Worm (Caenorhabditis elegans) whole organism, L1 larva: Measurements from ENCODE around the gene R05A10.8.
A peak's percentile ranks its signal among the peaks of the same experiment; 100 is the strongest.

Experiments
- C16A3.4 ChIP-seq: fragments of 150-350 bp; optimal IDR thresholded peaks from 2 replicates; lab custom pipeline; 2014; ENCODE audit warnings: missing biosample characterization, missing genetic modification characterization
- C34B4.2 ChIP-seq: sonication (generic microtip); optimal IDR thresholded peaks from 2 replicates; lab custom pipeline; 2017; ENCODE audit warnings: mild to moderate bottlenecking, missing genetic modification characterization, missing compliant biosample characterization
- alr-1 ChIP-seq: fragments of 200-800 bp; sonication (Bioruptor generic); optimal IDR thresholded peaks from 2 replicates; lab custom pipeline; 2018; ENCODE audit warnings: borderline replicate concordance, mild to moderate bottlenecking, missing genetic modification characterization, missing compliant biosample characterization
- ceh-63 ChIP-seq: fragments of 200-800 bp; sonication (Bioruptor generic); optimal IDR thresholded peaks from 2 replicates; lab custom pipeline; 2018; ENCODE audit warnings: mild to moderate bottlenecking, missing genetic modification characterization, missing compliant biosample characterization
- ceh-8 ChIP-seq: fragments of 200-800 bp; sonication (Bioruptor generic); optimal IDR thresholded peaks from 2 replicates; lab custom pipeline; 2018; ENCODE audit warnings: mild to moderate bottlenecking, missing genetic modification characterization, moderate library complexity, missing compliant biosample characterization
- ceh-90 ChIP-seq: sonication (generic microtip); optimal IDR thresholded peaks from 2 replicates; lab custom pipeline; 2016; ENCODE audit warnings: missing genetic modification characterization, missing compliant biosample characterization
- dsc-1 ChIP-seq: sonication (generic microtip); optimal IDR thresholded peaks from 2 replicates; lab custom pipeline; 2016; ENCODE audit warnings: mild to moderate bottlenecking, missing genetic modification characterization, missing compliant biosample characterization
- efl-1 ChIP-seq, 4 experiments: fragments of 150-350 bp; optimal IDR thresholded peaks in 3 of 4; peaks in 1 of 4; 1 replicate in 1 of 4; 2 replicates in 3 of 4; lab custom pipeline; 2014; ENCODE audit warnings: missing biosample characterization in 2 of 4, missing genetic modification characterization in 2 of 4, missing genetic modification reagents in 2 of 4
- fkh-4 ChIP-seq: sonication (generic microtip); optimal IDR thresholded peaks from 2 replicates; lab custom pipeline; 2016; ENCODE audit warnings: missing compliant biosample characterization, missing genetic modification characterization, borderline replicate concordance
- fkh-8 ChIP-seq: sonication (generic microtip); optimal IDR thresholded peaks from 2 replicates; lab custom pipeline; 2016; ENCODE audit warnings: mild to moderate bottlenecking, missing genetic modification characterization, missing compliant biosample characterization
- fos-1 ChIP-seq: fragments of 150-350 bp; optimal IDR thresholded peaks from 2 replicates; lab custom pipeline; 2014; ENCODE audit warnings: missing biosample characterization, missing genetic modification characterization
- hlh-17 ChIP-seq: fragments of 200-800 bp; sonication (Bioruptor generic); optimal IDR thresholded peaks from 2 replicates; lab custom pipeline; 2018; ENCODE audit warnings: missing genetic modification characterization, mild to moderate bottlenecking, missing compliant biosample characterization, moderate library complexity, borderline replicate concordance
- irx-1 ChIP-seq: sonication (generic microtip); optimal IDR thresholded peaks from 2 replicates; lab custom pipeline; 2016; ENCODE audit warnings: missing genetic modification characterization, missing compliant biosample characterization
- isw-1 ChIP-seq: fragments of 200-800 bp; sonication (Bioruptor generic); IDR thresholded peaks from 2 replicates; pipeline ENCODE4 v1.3.6; 2022; ENCODE audit warnings: missing genetic modification characterization, missing compliant biosample characterization
- lir-3 ChIP-seq: sonication (generic microtip); optimal IDR thresholded peaks from 2 replicates; lab custom pipeline; 2016; ENCODE audit warnings: mild to moderate bottlenecking, missing genetic modification characterization, moderate library complexity, missing compliant biosample characterization; ENCODE audit not compliant: poor library complexity
- lsy-2 ChIP-seq, 2 experiments: fragments of 150-350 bp; optimal IDR thresholded peaks; 2 replicates each; lab custom pipeline; 2014; ENCODE audit warnings: missing biosample characterization in 2 of 2, missing genetic modification characterization in 2 of 2
- mdl-1 ChIP-seq, 2 experiments: fragments of 150-350 bp; optimal IDR thresholded peaks; 2 replicates each; lab custom pipeline; 2014 to 2017; ENCODE audit warnings: missing biosample characterization in 2 of 2, missing genetic modification characterization in 2 of 2, inconsistent platforms in 1 of 2
- mep-1 ChIP-seq: fragments of 150-350 bp; optimal IDR thresholded peaks from 2 replicates; lab custom pipeline; 2014; ENCODE audit warnings: missing biosample characterization, missing genetic modification characterization
- nhr-28 ChIP-seq: fragments of 150-350 bp; optimal IDR thresholded peaks from 2 replicates; lab custom pipeline; 2014; ENCODE audit warnings: missing biosample characterization, missing genetic modification characterization
- nhr-71 ChIP-seq: sonication (generic microtip); optimal IDR thresholded peaks from 2 replicates; lab custom pipeline; 2016; ENCODE audit warnings: mild to moderate bottlenecking, missing genetic modification characterization, moderate library complexity, missing compliant biosample characterization
- nhr-76 ChIP-seq: sonication (generic microtip); optimal IDR thresholded peaks from 2 replicates; lab custom pipeline; 2017; ENCODE audit warnings: missing biosample characterization, missing genetic modification characterization
- nhr-90 ChIP-seq: sonication (generic microtip); optimal IDR thresholded peaks from 2 replicates; lab custom pipeline; 2016; ENCODE audit warnings: mild to moderate bottlenecking, missing genetic modification characterization, missing compliant biosample characterization; ENCODE audit not compliant: poor library complexity
- pax-3 ChIP-seq: fragments of 200-800 bp; sonication (Bioruptor generic); optimal IDR thresholded peaks from 2 replicates; lab custom pipeline; 2018; ENCODE audit warnings: mild to moderate bottlenecking, missing genetic modification characterization, moderate library complexity, missing compliant biosample characterization
- pqm-1 ChIP-seq: sonication (generic microtip); optimal IDR thresholded peaks from 3 replicates; lab custom pipeline; 2017; ENCODE audit warnings: missing biosample characterization, missing genetic modification characterization
- rnt-1 ChIP-seq: sonication (generic microtip); optimal IDR thresholded peaks from 2 replicates; lab custom pipeline; 2016; ENCODE audit warnings: mild to moderate bottlenecking, missing genetic modification characterization, moderate library complexity, missing compliant biosample characterization
- snpc-4 ChIP-seq: fragments of 150-350 bp; optimal IDR thresholded peaks from 2 replicates; lab custom pipeline; 2014; ENCODE audit warnings: missing biosample characterization, missing genetic modification characterization
- snu-23 ChIP-seq: sonication (generic microtip); optimal IDR thresholded peaks from 2 replicates; lab custom pipeline; 2016; ENCODE audit warnings: missing genetic modification characterization, missing compliant biosample characterization
- swsn-7 ChIP-seq: sonication (generic microtip); optimal IDR thresholded peaks from 2 replicates; lab custom pipeline; 2016; ENCODE audit warnings: missing genetic modification characterization, missing compliant biosample characterization
- unc-130 ChIP-seq: fragments of 150-350 bp; optimal IDR thresholded peaks from 2 replicates; lab custom pipeline; 2017; ENCODE audit warnings: missing biosample characterization, missing genetic modification characterization, inconsistent platforms
- ztf-11 ChIP-seq, 2 experiments: sonication (generic microtip); optimal IDR thresholded peaks; 2 replicates each; lab custom pipeline; 2016 to 2017; ENCODE audit warnings: missing genetic modification characterization in 2 of 2, missing biosample characterization in 1 of 2, missing compliant biosample characterization in 1 of 2

The R05A10.8 gene

DNA sequence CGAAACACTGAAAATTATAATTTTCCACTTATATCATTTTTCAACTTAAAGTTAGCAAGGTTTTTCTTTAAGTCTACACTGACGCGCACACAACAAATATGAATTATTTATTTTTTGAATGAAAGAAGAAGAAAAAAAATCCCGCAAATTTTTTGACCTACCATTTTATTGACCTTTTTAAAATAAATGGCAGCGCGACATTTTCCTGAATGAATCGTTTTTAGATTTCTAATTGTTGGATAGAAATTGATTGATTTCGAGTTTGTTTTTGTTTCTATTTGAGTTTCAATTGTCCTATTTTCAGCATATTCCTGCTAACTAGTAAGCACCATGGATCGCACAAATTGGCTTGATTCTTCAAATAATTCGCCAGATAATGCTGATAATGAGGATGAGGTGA lies 35.2 kb upstream of the R05A10.8 start, which contains the start of gene K01G12.3:
Gene K01G12.3, plus strand, starts transcription at position 301 of the 400 bp plus-strand sequence.
- TF ChIP-seq ceh-90 (tag; lab: Kevin White, UChicago) (no peak), rnt-1 (no peak)

- TF ChIP-seq ceh-8 (GFP tag; lab: Kevin White, UChicago) (no peak), nhr-28 (no peak), fkh-4 (no peak), snu-23 (GFP tag; lab: Kevin White, UChicago) (no peak), ceh-63 (GFP tag; lab: Kevin White, UChicago) (no peak), lsy-2 (tag; optimal IDR thresholded peaks at IDR 0.05; lab: Kevin White, UChicago) (no peak)
Observed at ce11 chrIV:14191919-14192318, 33.9 kb upstream of the R05A10.8 start, which contains the start of gene K01G12.22. K01G12.22 (plus strand) TSS chrIV:14192219.

DNA sequence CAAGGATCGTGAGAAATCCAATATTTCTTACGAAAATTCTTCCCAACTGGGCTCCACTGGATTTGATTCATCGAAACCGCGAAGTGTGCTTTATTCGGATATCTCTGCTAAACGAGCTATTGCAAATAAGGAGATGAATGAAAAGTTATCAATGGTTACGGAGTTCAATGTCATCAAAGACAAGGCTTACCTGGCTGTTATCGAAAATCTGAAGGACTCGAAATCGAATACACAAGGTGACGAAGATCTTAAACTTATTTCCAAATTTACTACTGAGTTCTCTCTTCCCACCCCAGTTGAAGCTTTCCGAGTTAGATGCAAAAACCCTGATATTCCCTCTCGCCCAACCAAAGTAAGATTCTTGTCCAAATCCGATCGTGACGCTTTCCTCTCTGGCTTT lies 28.3 kb upstream of the R05A10.8 start:
- TF ChIP-seq C34B4.2 (tag; lab: Kevin White, UChicago): no peak
- TF ChIP-seq efl-1 (optimal IDR thresholded peaks at IDR 0.05; lab: Kevin White, UChicago): no peak
- peak in 1 of 2 experiments; percentile 91 for TF ChIP-seq efl-1 (GFP tag; optimal IDR thresholded peaks at IDR 0.05 in 1 of 2; lab: Kevin White, UChicago)

DNA sequence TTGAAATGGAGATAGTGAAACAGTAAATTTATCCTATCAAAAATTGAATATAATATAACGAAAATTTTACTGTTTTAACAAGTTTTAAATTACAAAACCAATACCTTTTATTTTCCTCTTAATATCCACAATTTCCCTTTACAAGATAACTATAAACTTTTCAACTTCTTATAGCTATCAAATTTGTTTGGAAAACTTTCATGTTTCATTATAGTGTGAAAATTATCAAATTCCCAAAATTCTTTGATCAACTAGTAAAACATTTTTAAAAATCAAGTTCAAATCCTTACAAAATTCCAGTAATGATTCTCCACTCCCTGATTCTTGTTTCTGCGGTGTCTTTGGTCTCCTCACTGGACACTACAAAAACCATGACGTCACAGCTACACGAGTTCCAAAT lies 24.1 kb upstream of the R05A10.8 start, which contains the start of gene R05A10.1:
Gene R05A10.1, plus strand, starts transcription at position 301 of the 400 bp plus-strand sequence.
- TF ChIP-seq unc-130 (tag; lab: Kevin White, UChicago) (no peak), nhr-90 (tag; lab: Kevin White, UChicago) (no peak), fos-1 (tag; lab: Kevin White, UChicago) (no peak), ceh-63 (GFP tag; lab: Kevin White, UChicago) (no peak), isw-1 (GFP tag; lab: Robert Waterston, UW) (no peak)

ce11 chrIV:14177058-14177457 lies 19.1 kb upstream of the R05A10.8 start, which contains the start of gene R05A10.2:
R05A10.2 (plus strand) TSS chrIV:14177271.
- TF ChIP-seq efl-1 (optimal IDR thresholded peaks at IDR 0.05; lab: Kevin White, UChicago) (no peak), efl-1 (GFP tag; optimal IDR thresholded peaks at IDR 0.05 in 1 of 2; lab: Kevin White, UChicago) (peak in 1 of 2 experiments; percentile 71), unc-130 (tag; lab: Kevin White, UChicago) (no peak)

- TF ChIP-seq C16A3.4 (tag; lab: Kevin White, UChicago): no peak
- TF ChIP-seq ceh-63 (GFP tag; lab: Kevin White, UChicago): no peak
- no peak for TF ChIP-seq nhr-76
- no peak for TF ChIP-seq fkh-8
- TF ChIP-seq pax-3 (tag; lab: Kevin White, UChicago): no peak
- no peak for TF ChIP-seq snpc-4 (tag; lab: Kevin White, UChicago)
- TF ChIP-seq irx-1 (tag; lab: Kevin White, UChicago): no peak
- no peak for TF ChIP-seq ztf-11 (tag; optimal IDR thresholded peaks at IDR 0.05; lab: Kevin White, UChicago)
- TF ChIP-seq pqm-1 (tag; lab: Kevin White, UChicago): no peak
- no peak for TF ChIP-seq alr-1 (tag; lab: Kevin White, UChicago)
- TF ChIP-seq dsc-1 (tag; lab: Kevin White, UChicago): no peak
- no peak for TF ChIP-seq mep-1 (tag; lab: Kevin White, UChicago)
- TF ChIP-seq ceh-90 (tag; lab: Kevin White, UChicago): no peak
- TF ChIP-seq mdl-1 (tag; optimal IDR thresholded peaks at IDR 0.05; lab: Kevin White, UChicago): no peak
- no peak for TF ChIP-seq fos-1 (tag; lab: Kevin White, UChicago)
- no peak for TF ChIP-seq hlh-17 (GFP tag; lab: Kevin White, UChicago)
- no peak for TF ChIP-seq nhr-71 (tag; lab: Kevin White, UChicago)
- no peak for TF ChIP-seq lir-3 (tag; lab: Kevin White, UChicago)
- no peak for TF ChIP-seq swsn-7 (tag; lab: Kevin White, UChicago)
Observed at ce11 chrIV:14176373-14176772, 18.4 kb upstream of the R05A10.8 start, which contains the start of gene R05A10.3. R05A10.3 (minus strand) TSS chrIV:14176473.
